Worm (Caenorhabditis elegans) whole organism, L3 larva: ENCODE measurements around the gene Y75B8A.8.

ENCODE experiments used
- ZK546.5 ChIP-seq: sonication (generic microtip); optimal IDR thresholded peaks from 2 replicates; lab custom pipeline; 2017; ENCODE audit warnings: missing biosample characterization, missing genetic modification characterization
- ceh-9 ChIP-seq: sonication (generic microtip); optimal IDR thresholded peaks from 2 replicates; lab custom pipeline; 2018; ENCODE audit warnings: missing biosample characterization, missing genetic modification characterization
- fkh-10 ChIP-seq: sonication (generic microtip); optimal IDR thresholded peaks from 2 replicates; lab custom pipeline; 2017; ENCODE audit warnings: missing biosample characterization, missing genetic modification reagents, missing genetic modification characterization
- unc-62 ChIP-seq: fragments of 150-350 bp; sonication (generic microtip); optimal IDR thresholded peaks from 4 replicates; lab custom pipeline; 2014; ENCODE audit warnings: missing biosample characterization, missing genetic modification reagents, missing genetic modification characterization
- zag-1 ChIP-seq: fragments of 150-350 bp; optimal IDR thresholded peaks from 2 replicates; lab custom pipeline; 2014; ENCODE audit warnings: missing biosample characterization, missing genetic modification characterization

DNA sequence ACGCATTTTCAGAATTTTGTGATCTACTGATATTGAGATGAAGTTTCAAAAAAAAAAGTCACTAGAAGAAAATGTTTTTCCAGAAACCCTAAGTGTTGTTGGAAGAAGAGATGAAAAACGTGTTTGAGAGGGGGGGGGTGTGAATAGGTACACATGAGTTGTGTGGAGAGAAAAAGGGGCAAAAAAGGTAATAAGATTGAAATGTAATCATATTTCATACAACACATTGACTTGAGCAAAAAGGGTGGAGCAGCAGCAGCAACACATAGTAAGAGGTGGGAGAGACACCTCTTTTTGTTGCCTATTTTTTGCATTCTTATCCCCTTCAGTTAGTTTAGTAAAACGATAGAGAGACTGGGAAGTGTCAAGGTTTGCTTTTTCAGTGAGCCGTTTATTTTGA lies 29.8 kb upstream of the Y75B8A.8 start:
- TF ChIP-seq ZK546.5 (tag; lab: Kevin White, UChicago) = no peak
- TF ChIP-seq ceh-9 (tag; lab: Kevin White, UChicago) = no peak
- no peak for TF ChIP-seq fkh-10
- TF ChIP-seq unc-62 (GFP tag; lab: Kevin White, UChicago) = no peak
- TF ChIP-seq zag-1 (tag; lab: Kevin White, UChicago) = no peak
